Fruit fly (Drosophila melanogaster): ENCODE measurements around the gene CG32815.
A peak's percentile ranks its signal among the peaks of the same experiment; 100 is the strongest.

The CG32815 gene

DNA sequence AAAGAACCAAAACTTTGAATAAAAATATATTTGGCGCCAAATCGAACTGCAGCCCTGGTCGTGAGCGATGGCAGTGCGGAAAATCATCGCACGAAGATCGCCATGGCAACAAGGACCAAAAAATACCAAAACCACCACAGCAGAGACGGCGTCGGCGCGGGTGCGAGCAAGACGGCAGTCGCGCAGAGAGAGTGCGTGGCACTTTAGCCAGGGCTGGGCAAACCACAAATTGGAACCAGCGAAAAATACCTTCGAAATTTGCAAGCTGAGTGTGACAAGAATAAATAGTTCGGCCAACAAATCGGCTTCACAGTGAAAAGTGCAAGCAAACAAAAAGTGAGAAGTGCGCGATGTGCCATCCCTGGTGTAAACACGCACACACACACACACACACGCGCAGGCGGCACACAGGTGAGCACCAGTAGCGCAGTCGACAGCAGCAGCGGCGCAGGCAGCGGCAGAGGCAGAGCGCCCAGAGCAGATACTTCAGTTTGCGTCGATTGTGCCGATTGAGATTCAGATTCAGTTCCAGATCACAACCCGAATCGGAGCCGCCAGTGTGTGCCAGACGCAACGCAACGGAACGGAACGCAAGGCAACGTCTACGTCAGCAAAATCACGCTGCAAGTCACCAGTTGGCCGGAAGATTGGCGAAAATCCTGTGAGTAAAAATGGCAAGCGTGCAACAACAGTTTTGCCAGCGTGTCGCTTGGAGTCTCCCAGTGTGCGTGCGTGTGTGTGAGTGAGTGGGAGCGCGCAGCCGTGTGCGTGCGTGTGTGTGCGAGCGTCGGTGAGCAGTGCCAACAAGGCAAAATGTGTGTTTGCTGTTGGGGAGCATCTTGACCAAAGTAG is 3.0 kb downstream of the CG32815 start, which contains the start of gene TRAM (continued):
- TF ChIP-seq CG15269 (tag; optimal IDR thresholded peaks at IDR 0.05) = peak; percentile 98
- TF ChIP-seq CG10147 (GFP tag; optimal IDR thresholded peaks at IDR 0.05) = peak; percentile 96
- peak; percentile 56 for TF ChIP-seq CG2129 (GFP tag; IDR thresholded peaks at IDR 0.05; ENCODE audit: partially characterized antibody)
- TF ChIP-seq CG7987 (GFP tag; optimal IDR thresholded peaks at IDR 0.05) = peak; percentile 94
- peak; percentile 94 for TF ChIP-seq scrt (GFP tag; optimal IDR thresholded peaks at IDR 0.05)
- TF ChIP-seq sens-2 (GFP tag; IDR thresholded peaks at IDR 0.05) = peak; percentile 99
- TF ChIP-seq vfl (GFP tag; optimal IDR thresholded peaks at IDR 0.05) = peak; percentile 96
- TF ChIP-seq chinmo (GFP tag; IDR thresholded peaks at IDR 0.05; ENCODE audit: partially characterized antibody) = no peak
- TF ChIP-seq CG7928 (GFP tag; optimal IDR thresholded peaks at IDR 0.05) = peak; percentile 100
- peak; percentile 99 for TF ChIP-seq H2.0 (GFP tag; IDR thresholded peaks at IDR 0.05)
- peak; percentile 40 for TF ChIP-seq bigmax (GFP tag; optimal IDR thresholded peaks at IDR 0.05)
- peak; percentile 90 for TF ChIP-seq CG9437 (GFP tag; optimal IDR thresholded peaks at IDR 0.05)
- peak; percentile 95 for TF ChIP-seq p53 (GFP tag; optimal IDR thresholded peaks at IDR 0.05)
- TF ChIP-seq Rx (GFP tag; IDR thresholded peaks at IDR 0.05) = peak; percentile 99
- TF ChIP-seq CG16779 (GFP tag; IDR thresholded peaks at IDR 0.05) = peak; percentile 97
- peak; percentile 97 for TF ChIP-seq CG3407 (GFP tag; optimal IDR thresholded peaks at IDR 0.05)
- TF ChIP-seq Ets97D (GFP tag; optimal IDR thresholded peaks at IDR 0.05) = peak; percentile 89
- TF ChIP-seq CG2120 (GFP tag; optimal IDR thresholded peaks at IDR 0.05) = peak; percentile 99
- TF ChIP-seq CG12391 (tag; optimal IDR thresholded peaks at IDR 0.05) = peak; percentile 98
- peak; percentile 89 for TF ChIP-seq knrl (GFP tag; IDR thresholded peaks at IDR 0.05; ENCODE audit: partially characterized antibody)
- peak; percentile 98 for TF ChIP-seq stc (GFP tag; IDR thresholded peaks at IDR 0.05)
- TF ChIP-seq CG2199 (GFP tag; IDR thresholded peaks at IDR 0.05) = peak; percentile 98
- TF ChIP-seq Dll (GFP tag; IDR thresholded peaks at IDR 0.05; ENCODE audit: partially characterized antibody) = peak; percentile 82
- peak; percentile 98 for TF ChIP-seq Six4 (GFP tag; optimal IDR thresholded peaks at IDR 0.05)
- TF ChIP-seq CG8388 (GFP tag; optimal IDR thresholded peaks at IDR 0.05) = peak; percentile 97
- TF ChIP-seq ara (GFP tag; IDR thresholded peaks at IDR 0.05) = peak; percentile 99
- TF ChIP-seq eyg (GFP tag; optimal IDR thresholded peaks at IDR 0.05) = peak; percentile 96
- TF ChIP-seq Meics (GFP tag; optimal IDR thresholded peaks at IDR 0.05) = peak; percentile 98
- TF ChIP-seq btn (GFP tag; optimal IDR thresholded peaks at IDR 0.05) = peak; percentile 96
- peak; percentile 70; the same call in 1 of the 2 replicates for TF ChIP-seq sna (GFP tag; IDR thresholded peaks at IDR 0.05; ENCODE audit: partially characterized antibody)
- TF ChIP-seq CG11696 (GFP tag; IDR thresholded peaks at IDR 0.05) = peak; percentile 92
- peak; percentile 96 for TF ChIP-seq NK7.1 (GFP tag; optimal IDR thresholded peaks at IDR 0.05)
- peak; percentile 92 for TF ChIP-seq D19B (GFP tag; optimal IDR thresholded peaks at IDR 0.05)
- peak; percentile 98 for TF ChIP-seq CG8765 (GFP tag; IDR thresholded peaks at IDR 0.05)
- TF ChIP-seq ase (GFP tag; IDR thresholded peaks at IDR 0.05) = peak; percentile 99
- peak; percentile 99 for TF ChIP-seq CG11247 (GFP tag; IDR thresholded peaks at IDR 0.05)
- TF ChIP-seq ato (GFP tag; IDR thresholded peaks at IDR 0.05; ENCODE audit: partially characterized antibody) = peak; percentile 71
- TF ChIP-seq odd (GFP tag; optimal IDR thresholded peaks at IDR 0.05) = peak; percentile 96
- TF ChIP-seq CG4820 (GFP tag; optimal IDR thresholded peaks at IDR 0.05) = peak; percentile 97
- peak; percentile 97 for TF ChIP-seq Hr39 (optimal IDR thresholded peaks at IDR 0.05)
- TF ChIP-seq CG8359 (GFP tag; optimal IDR thresholded peaks at IDR 0.05; ENCODE audit: borderline replicate concordance) = peak; percentile 92
- TF ChIP-seq CG18262 (tag; optimal IDR thresholded peaks at IDR 0.05) = peak; percentile 95
- peak; percentile 98 for TF ChIP-seq nmo (GFP tag; optimal IDR thresholded peaks at IDR 0.05)
- peak; percentile 97 for TF ChIP-seq Hr3 (GFP tag; optimal IDR thresholded peaks at IDR 0.05)
- peak; percentile 97 for TF ChIP-seq CG3065 (GFP tag; optimal IDR thresholded peaks at IDR 0.05)
- TF ChIP-seq TFAM (GFP tag; optimal IDR thresholded peaks at IDR 0.05) = peak; percentile 88
- TF ChIP-seq oc (tag; optimal IDR thresholded peaks at IDR 0.05) = peak; percentile 97
- TF ChIP-seq Atf6 (GFP tag; IDR thresholded peaks at IDR 0.05) = peak; percentile 99
- TF ChIP-seq al (GFP tag; IDR thresholded peaks at IDR 0.05) = peak; percentile 99
